Worm (Caenorhabditis elegans) whole organism, midembryonic: ENCODE measurements around the gene R05D8.9.

Source experiments
- T22C8.4 ChIP-seq: fragments of 200-800 bp; sonication (Bioruptor generic); IDR thresholded peaks from 2 replicates; pipeline ENCODE4 v1.3.6; 2022; ENCODE audit warnings: missing genetic modification characterization, missing compliant biosample characterization
- flt-1 ChIP-seq: fragments of 200-800 bp; sonication (Bioruptor generic); IDR thresholded peaks from 2 replicates; pipeline ENCODE4 v1.3.6; 2022; ENCODE audit warnings: missing genetic modification characterization, missing compliant biosample characterization
- med-1 ChIP-seq: sonication (generic microtip); optimal IDR thresholded peaks from 2 replicates; lab custom pipeline; 2017; ENCODE audit warnings: missing genetic modification characterization, mild to moderate bottlenecking, missing compliant biosample characterization, antibody characterized with exemption, missing genetic modification reagents; ENCODE audit not compliant: insufficient read depth

DNA sequence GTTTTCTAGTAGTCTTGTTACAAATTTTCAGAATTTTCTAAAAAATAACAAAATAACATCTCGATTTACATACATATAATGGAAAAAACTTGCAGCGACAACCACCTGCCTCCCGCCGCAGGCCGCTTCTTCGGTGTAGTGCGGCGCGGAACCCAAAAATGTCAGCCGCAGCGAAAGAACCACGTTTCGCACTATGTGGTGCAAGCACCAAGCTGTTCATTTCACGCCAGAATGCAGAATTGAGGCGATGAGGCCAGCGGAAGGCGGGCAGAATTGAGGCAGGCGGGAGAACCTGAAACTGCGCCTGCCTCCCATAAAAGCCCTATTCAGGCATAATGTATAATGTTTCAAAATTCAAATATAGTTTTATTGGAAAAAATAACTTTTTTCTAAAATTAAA, 5.9 kb downstream of the R05D8.9 start:
- TF ChIP-seq T22C8.4 (GFP tag; lab: Robert Waterston, UW): no peak
- TF ChIP-seq med-1 (GFP tag; lab: Kevin White, UChicago): no peak
- TF ChIP-seq flt-1 (GFP tag; lab: Robert Waterston, UW): no peak
